Worm (Caenorhabditis elegans): Measurements from ENCODE around the gene T04A8.8.

DNA sequence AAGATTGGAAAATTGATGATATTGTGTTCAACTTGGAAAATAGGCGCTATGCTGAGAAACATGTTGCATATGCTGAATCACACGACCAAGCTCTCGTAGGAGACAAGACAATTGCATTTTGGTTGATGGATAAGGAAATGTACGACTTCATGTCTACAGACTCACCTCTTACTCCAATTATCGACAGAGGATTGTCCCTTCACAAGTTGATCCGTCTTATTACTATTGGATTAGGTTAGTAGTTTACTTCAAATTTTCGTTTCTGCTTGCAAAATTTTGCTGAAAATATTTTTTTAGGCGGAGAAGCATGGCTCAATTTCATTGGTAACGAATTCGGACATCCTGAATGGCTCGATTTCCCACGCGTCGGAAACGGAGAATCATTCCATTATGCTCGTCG, 3.1 kb downstream of the T04A8.8 start:
- TF ChIP-seq unc-62 (GFP tag; optimal IDR thresholded peaks at IDR 0.05) (no peak), ama-1 (optimal IDR thresholded peaks at IDR 0.05) (no peak), lin-15B (tag; optimal IDR thresholded peaks at IDR 0.05) (no peak), R02D3.7 (tag; optimal IDR thresholded peaks at IDR 0.05) (no peak), elt-2 (tag; optimal IDR thresholded peaks at IDR 0.05) (no peak), skn-1 (tag; optimal IDR thresholded peaks at IDR 0.05) (no peak), fkh-2 (tag; optimal IDR thresholded peaks at IDR 0.05) (no peak)
